Worm (Caenorhabditis elegans) whole organism, midembryonic: ENCODE measurements around the gene ptpn-22.

Experiments used
- cog-1 ChIP-seq: sonication (generic microtip); optimal IDR thresholded peaks from 2 replicates; lab custom pipeline; 2016; ENCODE audit warnings: missing genetic modification characterization, missing compliant biosample characterization
- flt-1 ChIP-seq: fragments of 200-800 bp; sonication (Bioruptor generic); IDR thresholded peaks from 2 replicates; pipeline ENCODE4 v1.3.6; 2022; ENCODE audit warnings: missing genetic modification characterization, missing compliant biosample characterization
- med-1 ChIP-seq: sonication (generic microtip); optimal IDR thresholded peaks from 2 replicates; lab custom pipeline; 2017; ENCODE audit warnings: missing genetic modification characterization, mild to moderate bottlenecking, missing compliant biosample characterization, antibody characterized with exemption, missing genetic modification reagents; ENCODE audit not compliant: insufficient read depth
- ref-1 ChIP-seq: fragments of 200-800 bp; sonication (Bioruptor generic); conservative IDR thresholded peaks from 2 replicates; pipeline ENCODE4 v1.3.6; 2022; ENCODE audit warnings: missing genetic modification reagents, missing genetic modification characterization, missing compliant biosample characterization
- ztf-29 ChIP-seq: fragments of 200-800 bp; sonication (Bioruptor generic); IDR thresholded peaks from 2 replicates; pipeline ENCODE4 v1.3.6; 2022; ENCODE audit warnings: missing genetic modification reagents, missing genetic modification characterization, missing compliant biosample characterization

- TF ChIP-seq ref-1 (GFP tag; lab: Robert Waterston, UW) (no peak), ztf-29 (GFP tag; lab: Robert Waterston, UW) (no peak), flt-1 (GFP tag; lab: Robert Waterston, UW) (no peak), cog-1 (tag; lab: Kevin White, UChicago) (no peak), med-1 (no peak)
Measured at ce11 chrIV:1727538-1728072, 12.5 kb downstream of the ptpn-22 start.
